Worm (Caenorhabditis elegans) whole organism, early embryonic: ENCODE results near the gene cls-2.

Experiments
- ama-1 ChIP-seq: fragments of 150-350 bp; optimal IDR thresholded peaks from 2 replicates; lab custom pipeline; 2014
- ceh-36 ChIP-seq: sonication (generic microtip); optimal IDR thresholded peaks from 2 replicates; lab custom pipeline; 2016; ENCODE audit warnings: missing genetic modification characterization, inconsistent platforms, missing compliant biosample characterization
- hmg-4 ChIP-seq: fragments of 200-800 bp; sonication (Bioruptor generic); optimal IDR thresholded peaks from 2 replicates; lab custom pipeline; 2018; ENCODE audit warnings: mild to moderate bottlenecking, missing genetic modification characterization, missing compliant biosample characterization
- hnd-1 ChIP-seq: sonication (generic microtip); optimal IDR thresholded peaks from 2 replicates; lab custom pipeline; 2016; ENCODE audit warnings: missing genetic modification characterization, missing compliant biosample characterization
- pes-1 ChIP-seq: fragments of 200-800 bp; sonication (Bioruptor generic); IDR thresholded peaks from 2 replicates; pipeline ENCODE4 v1.3.6; 2022; ENCODE audit warnings: missing genetic modification reagents, missing genetic modification characterization, missing compliant biosample characterization

DNA sequence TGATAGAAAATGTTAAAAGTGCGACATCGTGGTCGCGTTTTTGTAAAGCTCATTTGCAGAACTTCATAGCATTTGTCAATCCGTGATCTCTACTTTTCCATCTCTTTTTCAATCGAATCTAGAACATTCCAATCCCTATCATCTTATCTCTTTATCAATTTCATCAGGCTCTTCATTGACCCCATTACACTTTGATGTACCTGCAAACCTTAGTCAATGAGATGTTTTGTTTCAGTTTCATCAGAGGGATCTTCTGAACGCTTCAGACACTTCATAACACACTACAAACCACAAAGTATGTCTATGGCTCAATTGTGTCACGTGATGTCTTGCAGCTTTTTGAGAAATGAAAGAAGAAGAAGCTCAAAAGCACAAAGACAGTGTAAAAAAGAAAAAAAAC is 28.3 kb downstream of the cls-2 start:
- TF ChIP-seq ama-1 (lab: Kevin White, UChicago), result no peak
- TF ChIP-seq ceh-36 (tag; lab: Kevin White, UChicago), result no peak
- no peak for TF ChIP-seq hnd-1 (tag; lab: Kevin White, UChicago)
- TF ChIP-seq pes-1 (GFP tag; lab: Robert Waterston, UW), result no peak
- no peak for TF ChIP-seq hmg-4
